Worm (Caenorhabditis elegans) whole organism, young adult: Measurements from ENCODE around the gene Y43C5B.3.

Experiments
- B0019.2 ChIP-seq: fragments of 200-800 bp; sonication (Bioruptor generic); conservative IDR thresholded peaks from 2 replicates; pipeline ENCODE4 v1.3.6; 2022; ENCODE audit warnings: missing genetic modification reagents, missing genetic modification characterization, missing compliant biosample characterization
- B0261.1 ChIP-seq: sonication (generic microtip); optimal IDR thresholded peaks from 2 replicates; lab custom pipeline; 2016; ENCODE audit warnings: mild to moderate bottlenecking, missing genetic modification characterization, moderate library complexity, missing compliant biosample characterization
- F33H1.4 ChIP-seq: fragments of 200-800 bp; sonication (Bioruptor generic); IDR thresholded peaks from 2 replicates; pipeline ENCODE4 v1.3.6; 2022; ENCODE audit warnings: missing genetic modification reagents, missing genetic modification characterization, missing compliant biosample characterization
- K12H6.12 ChIP-seq: fragments of 200-800 bp; sonication (Bioruptor generic); optimal IDR thresholded peaks from 2 replicates; lab custom pipeline; 2018; ENCODE audit warnings: mild to moderate bottlenecking, missing genetic modification characterization, missing compliant biosample characterization
- Y95B8A.8 ChIP-seq: fragments of 200-800 bp; sonication (Bioruptor generic); IDR thresholded peaks from 2 replicates; pipeline ENCODE4 v1.3.6; 2022; ENCODE audit warnings: missing genetic modification reagents, missing genetic modification characterization, missing compliant biosample characterization
- akir-1 ChIP-seq: fragments of 200-800 bp; sonication (Bioruptor generic); optimal IDR thresholded peaks from 2 replicates; lab custom pipeline; 2018; ENCODE audit warnings: mild to moderate bottlenecking, missing genetic modification characterization, moderate library complexity, missing compliant biosample characterization
- atf-7 ChIP-seq: sonication (generic microtip); optimal IDR thresholded peaks from 2 replicates; lab custom pipeline; 2017; ENCODE audit warnings: mild to moderate bottlenecking, missing genetic modification characterization, missing compliant biosample characterization
- attf-5 ChIP-seq: fragments of 200-800 bp; sonication (Bioruptor generic); optimal IDR thresholded peaks from 2 replicates; lab custom pipeline; 2018; ENCODE audit warnings: mild to moderate bottlenecking, missing genetic modification characterization, missing compliant biosample characterization
- cebp-1 ChIP-seq, 2 experiments: fragments of 200-800 bp in 1 of 2; sonication (Bioruptor generic) in 1 of 2; sonication (generic microtip) in 1 of 2; IDR thresholded peaks in 1 of 2; optimal IDR thresholded peaks in 1 of 2; 2 replicates each; pipeline versions ENCODE4 v1.3.6 to Lab custom; 2017 to 2022; ENCODE audit warnings: missing compliant biosample characterization in 2 of 2, missing genetic modification characterization in 2 of 2, mild to moderate bottlenecking in 1 of 2, missing genetic modification reagents in 1 of 2, moderate library complexity in 1 of 2
- ceh-100 ChIP-seq: fragments of 200-800 bp; sonication (Bioruptor generic); IDR thresholded peaks from 2 replicates; pipeline ENCODE4 v1.3.6; 2022; ENCODE audit warnings: missing genetic modification reagents, missing genetic modification characterization, missing compliant biosample characterization
- ceh-27 ChIP-seq: fragments of 200-800 bp; sonication (Bioruptor generic); optimal IDR thresholded peaks from 2 replicates; lab custom pipeline; 2018; ENCODE audit warnings: mild to moderate bottlenecking, missing genetic modification characterization, moderate library complexity, missing compliant biosample characterization
- ceh-40 ChIP-seq: fragments of 200-800 bp; sonication (Bioruptor generic); IDR thresholded peaks from 2 replicates; pipeline ENCODE4 v1.3.6; 2022; ENCODE audit warnings: missing genetic modification characterization, missing compliant biosample characterization
- ceh-91 ChIP-seq: fragments of 200-800 bp; sonication (Bioruptor generic); IDR thresholded peaks from 2 replicates; pipeline ENCODE4 v1.3.6; 2022; ENCODE audit warnings: missing genetic modification reagents, missing genetic modification characterization, missing compliant biosample characterization
- chd-7 ChIP-seq: sonication (generic microtip); optimal IDR thresholded peaks from 2 replicates; lab custom pipeline; 2016; ENCODE audit warnings: mild to moderate bottlenecking, missing genetic modification characterization, moderate library complexity, missing compliant biosample characterization
- dox-1 ChIP-seq: fragments of 200-800 bp; sonication (Bioruptor generic); IDR thresholded peaks from 2 replicates; pipeline ENCODE4 v1.3.6; 2022; ENCODE audit warnings: missing genetic modification reagents, missing genetic modification characterization, missing compliant biosample characterization
- ets-4 ChIP-seq: fragments of 200-800 bp; sonication (Bioruptor generic); optimal IDR thresholded peaks from 2 replicates; lab custom pipeline; 2018; ENCODE audit warnings: mild to moderate bottlenecking, missing genetic modification characterization, missing compliant biosample characterization
- him-1 ChIP-seq: sonication (generic microtip); optimal IDR thresholded peaks from 2 replicates; lab custom pipeline; 2016; ENCODE audit warnings: missing genotype, missing genetic modification reagents, missing genetic modification characterization, missing compliant biosample characterization
- hmg-1.2 ChIP-seq: fragments of 200-800 bp; sonication (Bioruptor generic); IDR thresholded peaks from 2 replicates; pipeline ENCODE4 v1.3.6; 2022; ENCODE audit warnings: missing genetic modification reagents, missing genetic modification characterization, missing compliant biosample characterization
- hmg-20 ChIP-seq: fragments of 200-800 bp; sonication (Bioruptor generic); IDR thresholded peaks from 2 replicates; pipeline ENCODE4 v1.3.6; 2022; ENCODE audit warnings: missing genetic modification reagents, missing genetic modification characterization, missing compliant biosample characterization
- hrde-1 ChIP-seq: sonication (generic microtip); optimal IDR thresholded peaks from 2 replicates; lab custom pipeline; 2016; ENCODE audit warnings: missing genetic modification characterization, mild to moderate bottlenecking, missing compliant biosample characterization, moderate library complexity, missing genotype, missing genetic modification reagents, borderline replicate concordance
- let-607 ChIP-seq, 2 experiments: fragments of 200-800 bp in 1 of 2; sonication (Bioruptor generic) in 1 of 2; sonication (generic microtip) in 1 of 2; optimal IDR thresholded peaks; 2 replicates each; lab custom pipeline; 2016 to 2018; ENCODE audit warnings: mild to moderate bottlenecking in 2 of 2, missing compliant biosample characterization in 2 of 2, missing genetic modification characterization in 2 of 2, moderate library complexity in 2 of 2, missing genotype in 1 of 2
- lin-35 ChIP-seq, 3 experiments: fragments of 150-350 bp in 2 of 3; sonication (generic microtip) in 1 of 3; optimal IDR thresholded peaks; 2 replicates each; lab custom pipeline; 2014 to 2018; ENCODE audit warnings: missing biosample characterization in 3 of 3, missing genetic modification characterization in 3 of 3, missing genetic modification reagents in 3 of 3
- lin-40 ChIP-seq: sonication (generic microtip); optimal IDR thresholded peaks from 2 replicates; lab custom pipeline; 2016; ENCODE audit warnings: missing genetic modification characterization, mild to moderate bottlenecking, missing compliant biosample characterization, missing genotype, missing genetic modification reagents
- nfya-1 ChIP-seq: sonication (generic microtip); optimal IDR thresholded peaks from 2 replicates; lab custom pipeline; 2017; ENCODE audit warnings: antibody characterized with exemption, missing compliant biosample characterization, missing genetic modification characterization, borderline replicate concordance; ENCODE audit not compliant: insufficient read depth
- nfya-2 ChIP-seq: fragments of 200-800 bp; sonication (Bioruptor generic); IDR thresholded peaks from 2 replicates; pipeline ENCODE4 v1.3.6; 2022; ENCODE audit warnings: missing genetic modification reagents, missing genetic modification characterization, missing compliant biosample characterization
- nhr-80 ChIP-seq: sonication (generic microtip); optimal IDR thresholded peaks from 2 replicates; lab custom pipeline; 2016; ENCODE audit warnings: missing genetic modification characterization, missing compliant biosample characterization
- rec-8 ChIP-seq, 2 experiments: sonication (generic microtip); optimal IDR thresholded peaks; 2 replicates each; lab custom pipeline; 2016; ENCODE audit warnings: mild to moderate bottlenecking in 2 of 2, missing genetic modification characterization in 2 of 2, missing genetic modification reagents in 2 of 2, missing genotype in 2 of 2, missing biosample characterization in 1 of 2, missing compliant biosample characterization in 1 of 2, moderate library complexity in 1 of 2
- rpc-1 ChIP-seq, 2 experiments: fragments of 150-350 bp in 1 of 2; sonication (generic microtip) in 1 of 2; optimal IDR thresholded peaks; 2 replicates each; lab custom pipeline; 2014 to 2018; ENCODE audit warnings: missing biosample characterization in 1 of 2, missing genetic modification characterization in 1 of 2, missing genetic modification reagents in 1 of 2, missing genotype in 1 of 2
- sdz-38 ChIP-seq: sonication (generic microtip); optimal IDR thresholded peaks from 2 replicates; lab custom pipeline; 2016; ENCODE audit warnings: missing genotype, missing genetic modification characterization, missing compliant biosample characterization
- snpc-3.4 ChIP-seq: sonication (generic microtip); optimal IDR thresholded peaks from 2 replicates; lab custom pipeline; 2017; ENCODE audit warnings: missing genetic modification characterization, mild to moderate bottlenecking, missing compliant biosample characterization, antibody characterized with exemption, moderate library complexity, missing genotype, missing genetic modification reagents
- snpc-4 ChIP-seq, 5 experiments: fragments of 150-350 bp in 1 of 5; sonication (generic microtip) in 4 of 5; optimal IDR thresholded peaks; 2 replicates each; lab custom pipeline; 2014 to 2018; ENCODE audit warnings: missing genetic modification characterization in 5 of 5, missing biosample characterization in 3 of 5, antibody characterized with exemption in 2 of 5, mild to moderate bottlenecking in 2 of 5, missing compliant biosample characterization in 2 of 5, missing genotype in 2 of 5, moderate library complexity in 2 of 5, missing genetic modification reagents in 1 of 5
- somi-1 ChIP-seq: fragments of 200-800 bp; sonication (Bioruptor generic); optimal IDR thresholded peaks from 2 replicates; lab custom pipeline; 2018; ENCODE audit warnings: mild to moderate bottlenecking, missing genetic modification characterization, missing compliant biosample characterization
- tbp1 ChIP-seq: fragments of 200-800 bp; sonication (Bioruptor generic); optimal IDR thresholded peaks from 2 replicates; lab custom pipeline; 2018; ENCODE audit warnings: mild to moderate bottlenecking, missing genetic modification characterization, missing compliant biosample characterization
- tbx-9 ChIP-seq: sonication (generic microtip); optimal IDR thresholded peaks from 2 replicates; lab custom pipeline; 2016; ENCODE audit warnings: borderline replicate concordance, missing genetic modification characterization, inconsistent platforms, missing compliant biosample characterization
- xnd-1 ChIP-seq: sonication (generic microtip); optimal IDR thresholded peaks from 2 replicates; lab custom pipeline; 2016; ENCODE audit warnings: missing genotype, missing genetic modification reagents, missing genetic modification characterization, missing compliant biosample characterization
- zfh-2 ChIP-seq: fragments of 200-800 bp; sonication (Bioruptor generic); conservative IDR thresholded peaks from 2 replicates; pipeline ENCODE4 v1.3.6; 2022; ENCODE audit warnings: missing genetic modification reagents, missing genetic modification characterization, missing compliant biosample characterization
- zim-3 ChIP-seq: sonication (generic microtip); optimal IDR thresholded peaks from 2 replicates; lab custom pipeline; 2017; ENCODE audit warnings: mild to moderate bottlenecking, missing genetic modification characterization, moderate library complexity, missing compliant biosample characterization
- ztf-18 ChIP-seq: sonication (generic microtip); optimal IDR thresholded peaks from 2 replicates; lab custom pipeline; 2016; ENCODE audit warnings: missing genotype, mild to moderate bottlenecking, missing genetic modification characterization, missing compliant biosample characterization
- ztf-22 ChIP-seq: fragments of 200-800 bp; sonication (Bioruptor generic); optimal IDR thresholded peaks from 2 replicates; lab custom pipeline; 2018; ENCODE audit warnings: mild to moderate bottlenecking, missing genetic modification characterization, moderate library complexity, missing compliant biosample characterization
- ztf-26 ChIP-seq: sonication (generic microtip); optimal IDR thresholded peaks from 2 replicates; lab custom pipeline; 2017; ENCODE audit warnings: missing genetic modification characterization, missing compliant biosample characterization

Gene Y43C5B.3

ce11 chrIV:10341618-10342360, 8.6 kb upstream of the Y43C5B.3 start (continued):
- TF ChIP-seq tbx-9 (tag; lab: Kevin White, UChicago) (no peak), ztf-22 (GFP tag; lab: Kevin White, UChicago) (no peak), somi-1 (no peak), ztf-26 (tag; lab: Kevin White, UChicago) (no peak), nhr-80 (tag; lab: Kevin White, UChicago) (no peak), zfh-2 (peak; percentile 76), ceh-100 (GFP tag; lab: Robert Waterston, UW) (no peak), snpc-3.4 (no peak), F33H1.4 (GFP tag; lab: Robert Waterston, UW) (no peak), akir-1 (GFP tag; lab: Kevin White, UChicago) (no peak), ets-4 (GFP tag; lab: Kevin White, UChicago) (no peak), sdz-38 (tag; lab: Kevin White, UChicago) (no peak), chd-7 (no peak), attf-5 (GFP tag; lab: Kevin White, UChicago) (no peak), zim-3 (tag; lab: Kevin White, UChicago) (no peak), K12H6.12 (tag; lab: Kevin White, UChicago) (peak; percentile 36), hmg-20 (GFP tag; lab: Robert Waterston, UW) (no peak), xnd-1 (tag; lab: Kevin White, UChicago) (no peak), ceh-91 (no peak), ztf-18 (peak; percentile 14), lin-35 (GFP tag; optimal IDR thresholded peaks at IDR 0.05; lab: Kevin White, UChicago) (peak in 1 of 3 experiments; percentile 43), B0019.2 (GFP tag; lab: Robert Waterston, UW) (no peak), nfya-1 (tag; lab: Kevin White, UChicago) (no peak), rpc-1 (optimal IDR thresholded peaks at IDR 0.05; lab: Kevin White, UChicago) (no peak), rpc-1 (tag; optimal IDR thresholded peaks at IDR 0.05; lab: Kevin White, UChicago) (no peak), Y95B8A.8 (GFP tag; lab: Robert Waterston, UW) (no peak), hrde-1 (no peak)

ce11 chrIV:10342361-10342706, 8.1 kb upstream of the Y43C5B.3 start:
- TF ChIP-seq dox-1: peak; percentile 44
- no peak for TF ChIP-seq him-1
- TF ChIP-seq zim-3 (tag; lab: Kevin White, UChicago): no peak
- TF ChIP-seq cebp-1 (GFP tag; IDR thresholded peaks at IDR 0.05; lab: Robert Waterston, UW): no peak
- TF ChIP-seq cebp-1 (tag; optimal IDR thresholded peaks at IDR 0.05; lab: Kevin White, UChicago): peak; percentile 68
- peak; percentile 37 for TF ChIP-seq atf-7 (tag; lab: Kevin White, UChicago)
- peak; percentile 29 for TF ChIP-seq ceh-27
- peak; percentile 92 for TF ChIP-seq nhr-80 (tag; lab: Kevin White, UChicago)
- peak; percentile 25 for TF ChIP-seq lin-40
- TF ChIP-seq tbp1: peak; percentile 34
- peak; percentile 57; the same call in 1 of the 2 replicates for TF ChIP-seq hmg-1.2
- no peak for TF ChIP-seq hrde-1
- no peak for TF ChIP-seq nfya-2 (GFP tag; lab: Robert Waterston, UW)
- TF ChIP-seq B0261.1 (tag; lab: Kevin White, UChicago): no peak
- TF ChIP-seq let-607 (tag; optimal IDR thresholded peaks at IDR 0.05; lab: Kevin White, UChicago): peak in 1 of 2 experiments; percentile 45
- no peak for TF ChIP-seq rec-8 (tag; optimal IDR thresholded peaks at IDR 0.05; lab: Kevin White, UChicago)
- no peak for TF ChIP-seq snpc-4 (GFP tag; optimal IDR thresholded peaks at IDR 0.05; lab: Kevin White, UChicago)
- peak in 1 of 4 experiments; percentile 40 for TF ChIP-seq snpc-4 (tag; optimal IDR thresholded peaks at IDR 0.05; lab: Kevin White, UChicago)
- no peak for TF ChIP-seq ceh-40
- peak; percentile 22 for TF ChIP-seq attf-5 (GFP tag; lab: Kevin White, UChicago)
